Fruit fly (Drosophila melanogaster): ENCODE results near the gene CG10035.

Gene CG10035

dm6 chr3R:12375258-12375783, 7.2 kb downstream of the CG10035 start, which contains the start of gene GstD5:
GstD5 (plus strand) TSS chr3R:12375733.
- TF ChIP-seq CG17801 (GFP tag; optimal IDR thresholded peaks at IDR 0.05; ENCODE audit: partially characterized antibody) = no peak

DNA sequence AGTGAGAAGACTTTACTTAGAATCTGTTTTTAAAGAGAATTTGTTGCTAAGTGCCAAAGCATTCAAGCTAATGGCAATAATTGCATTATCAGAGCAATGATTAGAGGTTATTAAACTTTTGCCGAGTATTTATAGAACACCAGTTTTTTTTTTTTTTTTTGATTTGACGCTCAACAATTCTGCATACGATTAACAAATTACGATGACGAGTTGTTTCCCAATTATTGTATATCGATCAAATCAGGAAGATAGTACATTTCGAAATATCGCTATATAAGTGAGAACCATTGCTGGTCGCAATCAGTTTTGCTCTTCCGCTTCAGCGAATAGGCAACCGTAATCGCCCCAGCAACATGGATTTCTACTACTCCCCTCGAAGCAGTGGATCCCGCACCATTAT, 8.7 kb downstream of the CG10035 start, which contains the start of gene GstD4:
TSS of gene GstD4 (plus strand) at position 301 of the 400 bp plus-strand sequence.
- no peak for TF ChIP-seq CG17801 (GFP tag; optimal IDR thresholded peaks at IDR 0.05; ENCODE audit: partially characterized antibody)

dm6 chr3R:12372800-12373199, 9.7 kb downstream of the CG10035 start, which contains the start of gene GstD3:
GstD3 (plus strand) TSS chr3R:12373068.
- no peak for TF ChIP-seq CG17801 (GFP tag; optimal IDR thresholded peaks at IDR 0.05; ENCODE audit: partially characterized antibody)

DNA sequence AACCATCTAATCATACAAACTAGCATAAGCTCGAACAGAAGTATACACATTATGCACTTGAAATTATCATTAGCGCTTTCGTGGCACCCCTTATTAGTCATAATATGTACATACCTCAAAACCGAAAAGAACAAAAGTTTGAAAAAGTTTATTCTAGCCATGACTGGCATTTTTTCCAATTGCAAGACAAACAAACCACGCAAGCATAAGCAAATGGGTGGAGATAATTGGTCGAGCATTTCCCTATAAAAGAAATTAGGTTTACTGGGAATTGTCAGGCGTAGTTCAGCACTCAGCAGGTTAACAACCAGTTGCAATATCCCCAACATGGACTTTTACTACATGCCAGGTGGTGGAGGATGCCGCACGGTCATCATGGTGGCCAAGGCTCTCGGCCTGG, 10.8 kb downstream of the CG10035 start, which contains the start of gene GstD2:
TSS of gene GstD2 (plus strand) at position 301 of the 400 bp plus-strand sequence.
- TF ChIP-seq CG17801 (GFP tag; optimal IDR thresholded peaks at IDR 0.05; ENCODE audit: partially characterized antibody) = peak; percentile 10

DNA sequence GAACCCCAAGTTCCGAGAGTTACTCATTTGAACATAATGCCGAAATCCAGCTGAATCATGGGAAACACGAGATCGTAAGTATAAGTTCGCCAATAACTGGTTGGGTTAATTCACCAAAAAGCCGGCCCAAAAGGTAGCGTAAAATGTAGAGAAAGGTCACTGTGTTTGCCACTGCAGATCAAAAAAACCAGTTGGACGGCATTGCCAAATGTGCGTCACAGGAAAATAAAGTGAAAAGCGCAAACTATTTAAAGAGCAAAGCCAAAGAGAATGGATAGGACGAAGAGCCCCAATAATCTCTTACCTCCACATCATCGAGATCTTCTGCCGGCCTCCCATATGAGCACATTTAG, 11.9 kb downstream of the CG10035 start:
- TF ChIP-seq CG17801 (GFP tag; optimal IDR thresholded peaks at IDR 0.05; ENCODE audit: partially characterized antibody) = no peak

- TF ChIP-seq CG17801 (GFP tag; optimal IDR thresholded peaks at IDR 0.05; ENCODE audit: partially characterized antibody) = no peak
Measured at dm6 chr3R:12369793-12370642, 12.5 kb downstream of the CG10035 start.

- peak; percentile 74 for TF ChIP-seq CG17801 (GFP tag; optimal IDR thresholded peaks at IDR 0.05; ENCODE audit: partially characterized antibody)
Measured at dm6 chr3R:12369135-12369792, 13.2 kb downstream of the CG10035 start, which contains the start of gene GstD1. GstD1 (minus strand) TSS chr3R:12369268.

dm6 chr3R:12367464-12367863, 15.0 kb downstream of the CG10035 start, which contains the start of gene GstD9:
GstD9 (minus strand) TSS chr3R:12367564.
- TF ChIP-seq CG17801 (GFP tag; optimal IDR thresholded peaks at IDR 0.05; ENCODE audit: partially characterized antibody) = no peak

DNA sequence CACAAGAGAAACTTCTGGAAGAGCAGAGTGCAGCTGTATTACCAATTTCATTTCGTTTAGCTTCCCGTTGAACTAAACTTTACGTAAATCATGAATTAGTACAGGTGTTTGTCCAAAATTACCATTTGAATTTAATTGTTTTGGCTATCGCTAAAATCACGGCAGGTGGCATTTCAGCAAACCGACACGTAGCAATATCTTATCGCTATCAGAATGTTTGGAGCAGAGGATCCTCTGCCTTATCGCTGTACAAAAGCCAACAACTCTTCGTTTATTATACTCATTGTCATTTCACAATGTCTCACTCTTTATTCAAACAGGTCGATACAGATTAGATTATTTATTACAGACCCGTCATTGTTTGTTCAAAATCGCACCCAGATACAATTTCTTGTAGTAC, 16.6 kb downstream of the CG10035 start:
- no peak for TF ChIP-seq CG17801 (GFP tag; optimal IDR thresholded peaks at IDR 0.05; ENCODE audit: partially characterized antibody)

dm6 chr3R:12365264-12365840, 17.1 kb downstream of the CG10035 start, which contains the start of gene GstD10:
GstD10 (minus strand) TSS chr3R:12365735.
- no peak for TF ChIP-seq CG17801 (GFP tag; optimal IDR thresholded peaks at IDR 0.05; ENCODE audit: partially characterized antibody)

- TF ChIP-seq CG17801 (GFP tag; optimal IDR thresholded peaks at IDR 0.05; ENCODE audit: partially characterized antibody) = no peak
Measured at dm6 chr3R:12364580-12364979, 17.9 kb downstream of the CG10035 start, which contains the start of gene Tim17a1. Tim17a1 (minus strand) TSS chr3R:12364680.

dm6 chr3R:12363544-12363943, 18.9 kb downstream of the CG10035 start:
- no peak for TF ChIP-seq CG17801 (GFP tag; optimal IDR thresholded peaks at IDR 0.05; ENCODE audit: partially characterized antibody)

DNA sequence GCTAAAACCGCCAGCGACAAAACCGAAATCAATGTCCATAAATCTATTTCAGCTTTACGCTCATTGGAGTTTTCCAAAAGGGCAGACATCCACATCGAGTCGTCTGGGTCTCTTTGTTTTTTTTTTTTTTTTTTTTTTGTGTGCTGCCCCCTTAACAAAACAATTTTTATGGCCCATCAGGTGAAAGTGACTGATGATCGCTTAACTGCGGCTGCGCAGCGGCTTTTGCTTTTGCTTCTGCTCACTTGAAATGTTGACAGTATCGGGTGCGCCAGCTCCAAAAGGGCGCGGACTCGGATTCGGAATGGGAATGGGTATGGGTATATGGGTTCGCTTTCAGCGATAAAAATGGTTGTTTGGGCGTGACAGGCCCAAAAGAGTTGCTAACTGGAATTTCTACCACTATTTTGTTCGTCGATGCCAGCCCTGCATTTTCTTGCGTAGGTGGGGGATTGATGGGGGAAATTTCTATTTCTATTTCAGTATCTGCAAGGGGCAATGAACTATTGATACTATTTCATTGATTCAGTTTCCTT, 20.5 kb downstream of the CG10035 start:
- TF ChIP-seq CG17801 (GFP tag; optimal IDR thresholded peaks at IDR 0.05; ENCODE audit: partially characterized antibody) = no peak

- no peak for TF ChIP-seq CG17801 (GFP tag; optimal IDR thresholded peaks at IDR 0.05; ENCODE audit: partially characterized antibody)
Measured at dm6 chr3R:12359837-12360236, 22.7 kb downstream of the CG10035 start, which contains the start of gene CG4115. CG4115 (plus strand) TSS chr3R:12360008.

DNA sequence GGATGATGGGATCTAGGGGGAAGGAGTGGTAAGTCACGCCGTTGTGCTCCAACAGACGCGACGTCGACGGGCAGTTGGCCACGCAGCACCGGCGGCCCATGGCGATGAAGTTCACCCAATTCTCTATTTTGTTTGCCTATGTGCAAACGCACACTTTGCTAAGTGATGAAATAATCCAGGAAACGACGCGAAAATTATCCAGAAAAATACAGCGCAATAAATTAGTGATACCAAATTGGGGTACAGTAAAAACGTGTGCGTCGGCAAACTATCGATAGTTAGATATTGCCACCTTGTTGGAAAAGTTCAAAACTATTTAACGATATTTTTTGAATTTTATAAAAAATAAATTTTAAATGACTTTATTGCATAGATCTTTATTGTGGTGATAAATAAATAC, 26.4 kb downstream of the CG10035 start, which contains the start of gene MBD-R2:
TSS of gene MBD-R2 (minus strand) at position 222 of the 400 bp plus-strand sequence.
- no peak for TF ChIP-seq CG17801 (GFP tag; optimal IDR thresholded peaks at IDR 0.05; ENCODE audit: partially characterized antibody)
